Fruit fly (Drosophila melanogaster): ENCODE results near the gene ppk27.

ppk27 gene

DNA sequence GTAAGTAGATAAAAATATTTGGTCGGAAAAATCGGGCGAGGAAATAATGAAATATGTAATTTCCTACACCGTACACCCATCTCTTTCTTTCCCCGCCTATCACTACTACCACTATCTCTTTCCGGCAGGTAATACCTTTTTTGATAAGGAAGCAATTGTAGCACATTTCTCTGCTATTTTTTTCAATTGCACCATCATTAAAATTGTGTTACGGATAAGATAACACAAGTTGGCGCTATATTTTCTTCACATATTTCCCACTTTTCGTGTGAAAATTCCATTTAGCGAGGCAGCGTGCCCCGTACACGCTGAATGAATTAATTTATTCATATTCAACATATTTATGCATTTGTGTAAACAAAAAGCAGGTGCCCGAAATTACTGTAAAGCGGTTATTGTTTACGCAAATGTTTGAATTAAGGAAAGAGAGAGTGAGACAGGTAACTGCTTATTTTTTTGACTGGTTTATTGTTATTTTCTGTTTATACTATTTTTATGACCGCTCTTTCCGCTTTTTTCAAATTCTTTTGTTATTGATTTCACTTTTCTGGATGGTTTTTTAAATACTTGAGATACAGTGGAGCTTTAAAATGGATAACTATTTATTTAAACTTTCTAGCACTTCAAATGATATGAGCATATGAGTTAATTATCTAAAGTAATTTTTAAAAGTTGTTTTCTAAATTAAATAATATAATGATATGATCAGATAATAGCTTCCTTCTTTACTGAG, 31.5 kb upstream of the ppk27 start (continued):
- TF ChIP-seq CG7372 (GFP tag; IDR thresholded peaks at IDR 0.05), result 0 out of 2 replicates have a peak, but pooled peaks have one; percentile 37
- TF ChIP-seq CG32767 (GFP tag; IDR thresholded peaks at IDR 0.05), result peak; percentile 51; the same call in 1 of the 2 replicates
- TF ChIP-seq CG2678 (tag; optimal IDR thresholded peaks at IDR 0.05), result peak; percentile 71
- TF ChIP-seq run (tag; optimal IDR thresholded peaks at IDR 0.05), result no peak
- peak; percentile 66 for TF ChIP-seq dmrt99B (tag; optimal IDR thresholded peaks at IDR 0.05)
- no peak for TF ChIP-seq CG31224 (GFP tag; IDR thresholded peaks at IDR 0.05)
- TF ChIP-seq CG11504 (tag; optimal IDR thresholded peaks at IDR 0.05), result peak; percentile 68
- peak; percentile 46; the same call in 1 of the 2 replicates for TF ChIP-seq ranshi (GFP tag; IDR thresholded peaks at IDR 0.05)
- TF ChIP-seq CG14710 (tag; optimal IDR thresholded peaks at IDR 0.05), result no peak
- TF ChIP-seq CG17359 (tag; optimal IDR thresholded peaks at IDR 0.05), result peak; percentile 59
- peak; percentile 63 for TF ChIP-seq gsb-n (tag; optimal IDR thresholded peaks at IDR 0.05)
- no peak for TF ChIP-seq Stat92E (GFP tag; optimal IDR thresholded peaks at IDR 0.05)
- peak in 1 of 3 experiments; percentile 31 for TF ChIP-seq lola (GFP tag; optimal IDR thresholded peaks at IDR 0.05)
- peak; percentile 94 for TF ChIP-seq grau (tag; optimal IDR thresholded peaks at IDR 0.05)
- peak; percentile 67 for TF ChIP-seq CG13424 (tag; optimal IDR thresholded peaks at IDR 0.05)
- TF ChIP-seq CG12104 (GFP tag; optimal IDR thresholded peaks at IDR 0.05), result peak; percentile 26
- TF ChIP-seq zen (tag; optimal IDR thresholded peaks at IDR 0.05), result no peak
- TF ChIP-seq CG9437 (GFP tag; optimal IDR thresholded peaks at IDR 0.05), result peak; percentile 48
- TF ChIP-seq sd (tag; optimal IDR thresholded peaks at IDR 0.05), result peak; percentile 43
- TF ChIP-seq CG10274 (GFP tag; optimal IDR thresholded peaks at IDR 0.05), result no peak
- TF ChIP-seq gem (tag; optimal IDR thresholded peaks at IDR 0.05), result peak; percentile 82
- TF ChIP-seq CG16863 (GFP tag; optimal IDR thresholded peaks at IDR 0.05), result no peak
- peak; percentile 33; the same call in 1 of the 2 replicates for TF ChIP-seq CG9215 (GFP tag; IDR thresholded peaks at IDR 0.05)
- peak; percentile 13 for TF ChIP-seq sug (tag; optimal IDR thresholded peaks at IDR 0.05)
- peak; percentile 76 for TF ChIP-seq slbo (GFP tag; IDR thresholded peaks at IDR 0.05)
- no peak for TF ChIP-seq CG3726 (GFP tag; IDR thresholded peaks at IDR 0.05)
- TF ChIP-seq CG10366 (GFP tag; IDR thresholded peaks at IDR 0.05), result peak; percentile 57
- TF ChIP-seq CG18262 (tag; optimal IDR thresholded peaks at IDR 0.05), result peak; percentile 48
- 0 out of 2 replicates have a peak, but pooled peaks have one; percentile 31 for TF ChIP-seq CG3847 (GFP tag; IDR thresholded peaks at IDR 0.05)
- TF ChIP-seq CG12391 (tag; optimal IDR thresholded peaks at IDR 0.05), result peak; percentile 75
- TF ChIP-seq gt (GFP tag; IDR thresholded peaks at IDR 0.05), result no peak
- TF ChIP-seq CG17328 (GFP tag; IDR thresholded peaks at IDR 0.05), result peak; percentile 48
- peak; percentile 25 for TF ChIP-seq CG8924 (tag; optimal IDR thresholded peaks at IDR 0.05)

DNA sequence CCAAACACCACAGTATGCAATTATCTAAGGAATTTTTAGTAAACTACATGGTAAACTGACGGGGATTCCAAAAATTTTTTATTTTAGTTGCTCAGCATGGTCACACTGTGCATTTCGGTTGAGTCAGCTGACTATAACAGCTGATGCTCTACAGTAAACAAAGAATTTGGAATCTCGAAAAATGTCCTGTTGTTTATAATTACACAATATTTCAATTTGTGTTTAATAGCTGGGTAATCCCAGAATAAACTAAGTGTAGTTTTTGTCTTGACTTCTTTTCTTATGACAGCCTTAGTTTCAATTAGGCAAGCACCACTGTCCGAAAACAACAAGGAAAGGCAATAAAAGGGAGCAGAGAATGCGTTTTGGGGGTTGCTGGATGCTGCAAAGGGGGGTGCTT, 30.7 kb upstream of the ppk27 start:
- no peak for TF ChIP-seq HmgZ (tag; optimal IDR thresholded peaks at IDR 0.05)
- no peak for TF ChIP-seq caup (GFP tag; optimal IDR thresholded peaks at IDR 0.05; ENCODE audit: severe bottlenecking)
- TF ChIP-seq Elba2 (GFP tag; optimal IDR thresholded peaks at IDR 0.05), result no peak
- no peak for TF ChIP-seq insv (GFP tag; optimal IDR thresholded peaks at IDR 0.05)
- TF ChIP-seq gcm (GFP tag; optimal IDR thresholded peaks at IDR 0.05), result no peak
- peak; percentile 27 for TF ChIP-seq ind (GFP tag; optimal IDR thresholded peaks at IDR 0.05)
- no peak for TF ChIP-seq shn (GFP tag; optimal IDR thresholded peaks at IDR 0.05)
- TF ChIP-seq Asciz (GFP tag; optimal IDR thresholded peaks at IDR 0.05), result peak; percentile 27
- TF ChIP-seq TFAM (GFP tag; optimal IDR thresholded peaks at IDR 0.05), result no peak
- no peak for TF ChIP-seq Scr (GFP tag; IDR thresholded peaks at IDR 0.05; ENCODE audit: partially characterized antibody)
- no peak for TF ChIP-seq CG6272 (GFP tag; IDR thresholded peaks at IDR 0.05)
- TF ChIP-seq slou (GFP tag; optimal IDR thresholded peaks at IDR 0.05), result no peak
- TF ChIP-seq CG9215 (GFP tag; IDR thresholded peaks at IDR 0.05), result 0 out of 2 replicates have a peak, but pooled peaks have one; percentile 5
- no peak for TF ChIP-seq CG14710 (tag; optimal IDR thresholded peaks at IDR 0.05)
- peak; percentile 11 for TF ChIP-seq CG12219 (GFP tag; optimal IDR thresholded peaks at IDR 0.05)
- TF ChIP-seq Tbp (GFP tag; optimal IDR thresholded peaks at IDR 0.05), result no peak
- no peak for TF ChIP-seq aop (GFP tag; IDR thresholded peaks at IDR 0.05)
- TF ChIP-seq Dad (GFP tag; optimal IDR thresholded peaks at IDR 0.05), result no peak
- peak; percentile 68; the same call in 2 of the 3 replicates for TF ChIP-seq zfh1 (GFP tag; IDR thresholded peaks at IDR 0.05)
